5 worm cellular contexts compared by ENCODE assay signal in the genomic region with DNA sequence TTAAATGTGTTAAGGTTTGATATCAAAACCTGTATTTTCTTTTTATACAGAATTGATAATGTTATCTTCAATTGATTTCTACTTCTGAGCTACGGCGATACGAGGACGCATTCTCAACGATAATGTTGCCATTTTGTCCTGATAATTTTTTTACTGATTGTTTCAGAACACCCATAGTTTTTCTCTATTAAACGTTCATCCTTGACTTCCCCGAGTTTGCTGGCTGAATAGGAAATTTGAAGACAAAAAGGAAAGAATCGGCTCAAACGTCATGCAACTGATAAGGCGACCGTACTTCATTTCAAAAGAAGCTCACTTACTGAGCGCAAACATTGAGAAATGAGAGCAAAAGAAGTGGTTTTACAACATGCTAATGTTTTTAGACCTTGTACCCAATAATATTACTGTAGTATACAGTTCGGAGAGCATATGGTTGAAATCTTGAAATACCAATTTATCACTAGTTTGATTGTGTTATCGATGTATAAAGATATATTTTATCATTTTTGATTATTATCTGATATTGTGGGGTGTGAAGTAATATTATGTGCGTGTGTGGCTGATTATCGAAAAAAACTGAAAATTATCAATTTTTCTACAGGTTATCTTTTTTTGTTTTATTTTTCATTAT.
TF ChIP-seq lines count a peak whose summit lies in the region.

No protein-coding gene starts in this region.

TF ChIP-seq in whole organism, L1 larva, 84 proteins besides CTCF, POLR2A, EP300 and RAD21:
- TF ChIP-seq aly-2 (tag; optimal IDR thresholded peaks at IDR 0.05; lab: Kevin White, UChicago) (no peak), pqm-1 (tag; optimal IDR thresholded peaks at IDR 0.05; lab: Kevin White, UChicago) (peak; percentile 36), efl-1 (optimal IDR thresholded peaks at IDR 0.05; lab: Kevin White, UChicago) (no peak), efl-1 (GFP tag; optimal IDR thresholded peaks at IDR 0.05 in 1 of 2; lab: Kevin White, UChicago) (peak in 1 of 2 experiments; percentile 2)

TF ChIP-seq in whole organism, L2 larva, 48 proteins besides CTCF, POLR2A, EP300 and RAD21:
- TF ChIP-seq fos-1 (tag; optimal IDR thresholded peaks at IDR 0.05; lab: Kevin White, UChicago) (peak; percentile 73), nhr-129 (tag; optimal IDR thresholded peaks at IDR 0.05; lab: Kevin White, UChicago) (no peak)
TF ChIP-seq in whole organism, L2 larva: peak in this region for 1.

TF ChIP-seq in whole organism, L3 larva, 47 proteins besides CTCF, POLR2A, EP300 and RAD21:
- no peak for TF ChIP-seq unc-62 (GFP tag; optimal IDR thresholded peaks at IDR 0.05; lab: Kevin White, UChicago)
- peak; percentile 64 for TF ChIP-seq pqm-1 (tag; optimal IDR thresholded peaks at IDR 0.05; lab: Kevin White, UChicago)
- no peak for TF ChIP-seq lin-15B (tag; optimal IDR thresholded peaks at IDR 0.05; lab: Kevin White, UChicago)
- TF ChIP-seq ztf-4 (tag; optimal IDR thresholded peaks at IDR 0.05; lab: Kevin White, UChicago) = no peak
- TF ChIP-seq nhr-237 (tag; optimal IDR thresholded peaks at IDR 0.05; lab: Kevin White, UChicago) = no peak
- TF ChIP-seq jun-1 (tag; optimal IDR thresholded peaks at IDR 0.05; lab: Kevin White, UChicago) = peak; percentile 48
- no peak for TF ChIP-seq nhr-23 (tag; optimal IDR thresholded peaks at IDR 0.05; lab: Kevin White, UChicago)
- TF ChIP-seq ceh-28 (tag; optimal IDR thresholded peaks at IDR 0.05; lab: Kevin White, UChicago) = no peak
- no peak for TF ChIP-seq nhr-12 (tag; optimal IDR thresholded peaks at IDR 0.05; lab: Kevin White, UChicago)
- TF ChIP-seq hmg-11 (tag; optimal IDR thresholded peaks at IDR 0.05; lab: Kevin White, UChicago) = no peak
- TF ChIP-seq daf-12 (tag; optimal IDR thresholded peaks at IDR 0.05; lab: Kevin White, UChicago) = no peak

TF ChIP-seq in whole organism, L4 larva, 104 proteins besides CTCF, POLR2A, EP300 and RAD21:
- TF ChIP-seq hlh-11 (tag; optimal IDR thresholded peaks at IDR 0.05; lab: Kevin White, UChicago) (peak; percentile 69), mep-1 (tag; optimal IDR thresholded peaks at IDR 0.05; lab: Kevin White, UChicago) (peak; percentile 3), dve-1 (tag; optimal IDR thresholded peaks at IDR 0.05; lab: Kevin White, UChicago; ENCODE audit: insufficient read depth) (peak; percentile 38), R02D3.7 (tag; optimal IDR thresholded peaks at IDR 0.05; lab: Kevin White, UChicago) (no peak), nhr-48 (tag; optimal IDR thresholded peaks at IDR 0.05; lab: Kevin White, UChicago) (peak; percentile 32), lim-7 (GFP tag; IDR thresholded peaks at IDR 0.05; lab: Robert Waterston, UW) (no peak), tra-1 (GFP tag; IDR thresholded peaks at IDR 0.05; lab: Robert Waterston, UW) (peak; percentile 72; the same call in 1 of the 2 replicates), php-3 (GFP tag; IDR thresholded peaks at IDR 0.05; lab: Robert Waterston, UW) (peak; percentile 55), daf-16 (GFP tag; optimal IDR thresholded peaks at IDR 0.05; lab: Kevin White, UChicago) (peak in 1 of 2 experiments; percentile 52), daf-16 (tag; optimal IDR thresholded peaks at IDR 0.05; lab: Kevin White, UChicago) (peak; percentile 18), fos-1 (tag; optimal IDR thresholded peaks at IDR 0.05; lab: Kevin White, UChicago) (no peak), pqm-1 (tag; optimal IDR thresholded peaks at IDR 0.05; lab: Kevin White, UChicago) (peak; percentile 97), nhr-28 (tag; optimal IDR thresholded peaks at IDR 0.05; lab: Kevin White, UChicago) (peak; percentile 66), daf-19 (GFP tag; conservative IDR thresholded peaks at IDR 0.05; lab: Robert Waterston, UW) (no peak), dmd-6 (GFP tag; IDR thresholded peaks at IDR 0.05; lab: Robert Waterston, UW) (peak; percentile 54), aha-1 (tag; lab: Kevin White, UChicago) (peak; percentile 58), pha-4 (GFP tag; IDR thresholded peaks at IDR 0.05; lab: Robert Waterston, UW) (0 out of 2 replicates have a peak, but pooled peaks have one; percentile 26), pha-4 (tag; optimal IDR thresholded peaks at IDR 0.05; lab: Kevin White, UChicago) (no peak)
TF ChIP-seq in whole organism, L4 larva: peak in this region for 12.

TF ChIP-seq in whole organism, young adult, 124 proteins besides CTCF, POLR2A, EP300 and RAD21:
- TF ChIP-seq hlh-26 (GFP tag; conservative IDR thresholded peaks at IDR 0.05; lab: Robert Waterston, UW) = no peak
- no peak for TF ChIP-seq F55B11.4 (tag; optimal IDR thresholded peaks at IDR 0.05; lab: Kevin White, UChicago; ENCODE audit: borderline replicate concordance, insufficient read depth)
- no peak for TF ChIP-seq Y79H2A.3 (GFP tag; conservative IDR thresholded peaks at IDR 0.05; lab: Robert Waterston, UW)
- no peak for TF ChIP-seq F39B2.1 (GFP tag; IDR thresholded peaks at IDR 0.05; lab: Robert Waterston, UW)
- peak; percentile 52 for TF ChIP-seq atf-7 (tag; optimal IDR thresholded peaks at IDR 0.05; lab: Kevin White, UChicago)
- TF ChIP-seq dpl-1 (GFP tag; optimal IDR thresholded peaks at IDR 0.05; lab: Kevin White, UChicago) = no peak
- TF ChIP-seq ceh-27 (GFP tag; optimal IDR thresholded peaks at IDR 0.05; lab: Kevin White, UChicago) = no peak
- peak; percentile 78 for TF ChIP-seq nhr-80 (tag; optimal IDR thresholded peaks at IDR 0.05; lab: Kevin White, UChicago)
TF ChIP-seq in whole organism, young adult: peak in this region for 2.
